Fruit fly (Drosophila melanogaster) whole organism, wandering third instar larva: ENCODE measurements around the gene Ak1.

Source experiments
- Dif ChIP-seq: fragments of 200-275, 200-300 bp; sonication (Bioruptor generic); optimal IDR thresholded peaks from 2 replicates; lab custom pipeline; 2018; ENCODE audit warnings: missing biosample characterization, missing genetic modification characterization; ENCODE audit not compliant: partially characterized antibody
- fru ChIP-seq: fragments of 200-800 bp; sonication (Bioruptor generic); optimal IDR thresholded peaks from 3 replicates; lab custom pipeline; 2016; ENCODE audit warnings: missing biosample characterization, mild to moderate bottlenecking, missing genetic modification characterization
- pan ChIP-seq: fragments of >200 bp; optimal IDR thresholded peaks from 2 replicates; lab custom pipeline; 2017
- usp ChIP-seq: fragments of >200 bp; optimal IDR thresholded peaks from 2 replicates; lab custom pipeline; 2017; ENCODE audit warnings: missing biosample characterization, missing genetic modification characterization

DNA sequence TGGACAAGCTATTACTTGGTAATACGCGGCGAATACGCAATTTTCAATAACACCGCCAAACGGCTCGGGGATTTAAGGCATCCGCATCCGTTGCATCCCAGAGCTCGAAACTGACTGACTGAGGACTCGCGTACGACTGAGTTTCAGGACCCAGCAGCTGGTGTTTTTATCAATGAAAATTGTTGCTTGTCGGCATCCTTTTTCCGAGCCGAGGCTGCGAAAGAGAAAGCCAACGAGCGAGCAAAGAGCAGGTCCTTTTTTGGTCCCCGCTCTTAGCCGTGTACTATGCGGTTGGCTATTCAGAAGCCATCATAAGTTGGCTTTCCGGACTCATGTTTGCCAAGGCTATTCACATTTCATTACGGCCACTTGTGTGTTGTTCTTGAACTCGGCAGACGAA is 28.5 kb downstream of the Ak1 start, which contains the start of gene Rh7:
- TF ChIP-seq usp (GFP tag; lab: Kevin White, UChicago) (no peak), pan (lab: Kevin White, UChicago) (no peak), fru (no peak), Dif (no peak)
